Fruit fly (Drosophila melanogaster) whole organism, wandering third instar larva: ENCODE results near the gene CG17666.

Experiments
- Abd-B ChIP-seq: fragments of >200 bp; optimal IDR thresholded peaks from 2 replicates; lab custom pipeline; 2017; ENCODE audit warnings: missing biosample characterization, missing genetic modification characterization
- CG32264 ChIP-seq: fragments of 200-800 bp; sonication (Bioruptor generic); optimal IDR thresholded peaks from 2 replicates; lab custom pipeline; 2016; ENCODE audit warnings: missing biosample characterization, missing genetic modification characterization
- CG9705 ChIP-seq: fragments of 200-800 bp; sonication (Bioruptor generic); optimal IDR thresholded peaks from 2 replicates; lab custom pipeline; 2018; ENCODE audit warnings: missing biosample characterization, mild to moderate bottlenecking, missing genetic modification characterization
- CrebA ChIP-seq: fragments of 200-800 bp; sonication (Bioruptor generic); optimal IDR thresholded peaks from 2 replicates; lab custom pipeline; 2016; ENCODE audit warnings: missing biosample characterization, mild to moderate bottlenecking, missing genetic modification characterization, borderline replicate concordance
- Dif ChIP-seq: fragments of 200-275, 200-300 bp; sonication (Bioruptor generic); optimal IDR thresholded peaks from 2 replicates; lab custom pipeline; 2018; ENCODE audit warnings: missing biosample characterization, missing genetic modification characterization; ENCODE audit not compliant: partially characterized antibody
- GATAd ChIP-seq: sonication (Bioruptor generic); optimal IDR thresholded peaks from 2 replicates; lab custom pipeline; 2016; ENCODE audit warnings: missing biosample characterization, missing genetic modification characterization
- HLH106 ChIP-seq: fragments of 200-800 bp; optimal IDR thresholded peaks from 3 replicates; lab custom pipeline; 2019; ENCODE audit warnings: missing biosample characterization, mild to moderate bottlenecking, missing genetic modification characterization, moderate library complexity
- Hnf4 ChIP-seq: fragments of 200-800 bp; sonication (Bioruptor generic); optimal IDR thresholded peaks from 2 replicates; lab custom pipeline; 2016; ENCODE audit warnings: missing biosample characterization, mild to moderate bottlenecking, missing genetic modification characterization
- Hr78 ChIP-seq: fragments of >200 bp; optimal IDR thresholded peaks from 2 replicates; lab custom pipeline; 2017; ENCODE audit warnings: missing biosample characterization, missing genetic modification characterization
- Hr83 ChIP-seq: fragments of 200-300 bp; sonication (Bioruptor generic); optimal IDR thresholded peaks from 2 replicates; lab custom pipeline; 2016; ENCODE audit warnings: missing biosample characterization, mild to moderate bottlenecking, missing genetic modification characterization, moderate library complexity; ENCODE audit not compliant: poor library complexity, severe bottlenecking
- Jra ChIP-seq: sonication (Bioruptor generic); optimal IDR thresholded peaks from 2 replicates; lab custom pipeline; 2016; ENCODE audit warnings: missing biosample characterization, missing genetic modification characterization
- Mio ChIP-seq: sonication (Bioruptor generic); optimal IDR thresholded peaks from 2 replicates; lab custom pipeline; 2016; ENCODE audit warnings: missing biosample characterization, missing genetic modification characterization
- Myc ChIP-seq: fragments of >200 bp; optimal IDR thresholded peaks from 2 replicates; lab custom pipeline; 2017
- N ChIP-seq: fragments of >200 bp; optimal IDR thresholded peaks from 2 replicates; lab custom pipeline; 2018; ENCODE audit warnings: missing biosample characterization, missing external identifiers, missing genetic modification characterization
- OdsH ChIP-seq: fragments of 200-800 bp; sonication (Bioruptor generic); optimal IDR thresholded peaks from 2 replicates; lab custom pipeline; 2016; ENCODE audit warnings: missing biosample characterization, mild to moderate bottlenecking, missing genetic modification characterization
- Rel ChIP-seq, 2 experiments: fragments of 200-800 bp; sonication (Bioruptor generic) in 1 of 2; optimal IDR thresholded peaks; 2 replicates in 1 of 2; 3 replicates in 1 of 2; lab custom pipeline; 2016 to 2019; ENCODE audit warnings: mild to moderate bottlenecking in 2 of 2, missing biosample characterization in 2 of 2, missing genetic modification characterization in 2 of 2, moderate library complexity in 1 of 2
- Sp1 ChIP-seq: fragments of 200-800 bp; sonication (Bioruptor generic); optimal IDR thresholded peaks from 3 replicates; lab custom pipeline; 2019; ENCODE audit warnings: missing biosample characterization, mild to moderate bottlenecking, missing genetic modification characterization, moderate library complexity
- Vsx2 ChIP-seq: fragments of 200-300, 225-300 bp; sonication (Bioruptor generic); optimal IDR thresholded peaks from 2 replicates; lab custom pipeline; 2018; ENCODE audit warnings: missing biosample characterization, missing genetic modification characterization; ENCODE audit not compliant: partially characterized antibody
- br ChIP-seq: fragments of 200-800 bp; sonication (Bioruptor generic); optimal IDR thresholded peaks from 2 replicates; lab custom pipeline; 2016; ENCODE audit warnings: missing biosample characterization, missing genetic modification characterization
- brk ChIP-seq: fragments of 200-800 bp; sonication (Bioruptor generic); optimal IDR thresholded peaks from 2 replicates; lab custom pipeline; 2016; ENCODE audit warnings: missing biosample characterization, mild to moderate bottlenecking, missing genetic modification characterization
- dl ChIP-seq, 2 experiments: fragments of 175-275, 200-275 bp in 1 of 2; fragments of 200-275 bp in 1 of 2; sonication (Bioruptor generic); optimal IDR thresholded peaks; lab custom pipeline; 2018; ENCODE audit warnings: mild to moderate bottlenecking in 2 of 2, missing biosample characterization in 2 of 2, missing genetic modification characterization in 2 of 2, moderate library complexity in 2 of 2; ENCODE audit not compliant: partially characterized antibody in 2 of 2, insufficient read depth in 1 of 2
- dmrt93B ChIP-seq: fragments of 200-800 bp; sonication (Bioruptor generic); optimal IDR thresholded peaks from 2 replicates; lab custom pipeline; 2018; ENCODE audit warnings: missing biosample characterization, mild to moderate bottlenecking, missing genetic modification characterization
- dsf ChIP-seq: sonication (Bioruptor generic); optimal IDR thresholded peaks from 2 replicates; lab custom pipeline; 2016; ENCODE audit warnings: missing biosample characterization, missing genetic modification characterization, borderline replicate concordance
- ey ChIP-seq: fragments of 200-800 bp; sonication (Bioruptor generic); optimal IDR thresholded peaks from 2 replicates; lab custom pipeline; 2016; ENCODE audit warnings: missing biosample characterization, missing genetic modification characterization
- foxo ChIP-seq, 2 experiments: fragments of 200-800 bp; sonication (Bioruptor generic); optimal IDR thresholded peaks; 2 replicates in 1 of 2; 3 replicates in 1 of 2; lab custom pipeline; 2016 to 2017; ENCODE audit warnings: missing biosample characterization in 2 of 2, missing genetic modification characterization in 2 of 2
- fru ChIP-seq: fragments of 200-800 bp; sonication (Bioruptor generic); optimal IDR thresholded peaks from 3 replicates; lab custom pipeline; 2016; ENCODE audit warnings: missing biosample characterization, mild to moderate bottlenecking, missing genetic modification characterization
- h ChIP-seq: fragments of 200-800 bp; sonication (Bioruptor generic); optimal IDR thresholded peaks from 3 replicates; lab custom pipeline; 2016; ENCODE audit warnings: missing biosample characterization, mild to moderate bottlenecking, missing genetic modification characterization
- jim ChIP-seq: fragments of 175-275, 200-325 bp; sonication (Bioruptor generic); optimal IDR thresholded peaks from 2 replicates; lab custom pipeline; 2016; ENCODE audit warnings: missing biosample characterization, mild to moderate bottlenecking, missing genetic modification characterization
- lola ChIP-seq: fragments of >200 bp; optimal IDR thresholded peaks from 2 replicates; lab custom pipeline; 2017; ENCODE audit warnings: missing biosample characterization, missing genetic modification characterization
- pan ChIP-seq: fragments of >200 bp; optimal IDR thresholded peaks from 2 replicates; lab custom pipeline; 2017
- psq ChIP-seq: fragments of 200-800 bp; sonication (Bioruptor generic); optimal IDR thresholded peaks from 3 replicates; lab custom pipeline; 2017; ENCODE audit warnings: missing biosample characterization, mild to moderate bottlenecking, missing genetic modification characterization, moderate library complexity
- rgr ChIP-seq: fragments of 200-800 bp; sonication (Bioruptor generic); optimal IDR thresholded peaks from 3 replicates; lab custom pipeline; 2016; ENCODE audit warnings: missing biosample characterization, mild to moderate bottlenecking, missing genetic modification characterization
- sage ChIP-seq: fragments of 200-800 bp; sonication (Bioruptor generic); optimal IDR thresholded peaks from 2 replicates; lab custom pipeline; 2016; ENCODE audit warnings: missing biosample characterization, mild to moderate bottlenecking, missing genetic modification characterization
- sv ChIP-seq: fragments of 200-800 bp; sonication (Bioruptor generic); optimal IDR thresholded peaks from 3 replicates; lab custom pipeline; 2016; ENCODE audit warnings: missing biosample characterization, missing genetic modification characterization
- tai ChIP-seq: sonication (Bioruptor generic); optimal IDR thresholded peaks from 2 replicates; lab custom pipeline; 2016; ENCODE audit warnings: missing biosample characterization, missing genetic modification characterization
- usp ChIP-seq: fragments of >200 bp; optimal IDR thresholded peaks from 2 replicates; lab custom pipeline; 2017; ENCODE audit warnings: missing biosample characterization, missing genetic modification characterization
- woc ChIP-seq: sonication (Bioruptor generic); optimal IDR thresholded peaks from 2 replicates; lab custom pipeline; 2016; ENCODE audit warnings: missing biosample characterization, mild to moderate bottlenecking, missing genetic modification characterization

The CG17666 gene

DNA sequence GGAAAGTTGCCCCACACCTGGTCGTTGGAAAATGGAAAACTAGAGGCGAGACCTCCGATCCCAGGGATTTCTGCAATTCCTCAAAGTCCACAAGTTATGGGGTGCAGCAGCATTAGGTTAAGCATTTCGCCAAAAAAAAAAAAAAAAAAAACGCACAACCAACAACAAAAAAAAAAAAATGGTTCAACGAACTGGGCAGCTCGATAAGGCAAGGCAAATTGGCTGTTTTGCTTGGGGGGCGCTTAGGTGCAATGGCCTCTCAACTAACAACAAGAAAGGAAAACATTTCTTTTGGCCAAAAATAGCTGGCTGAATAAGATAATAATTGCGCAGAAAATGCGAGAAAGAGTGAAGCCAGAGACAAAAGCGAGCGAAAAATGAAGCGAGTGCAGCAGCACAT is 19.0 kb downstream of the CG17666 start:
- TF ChIP-seq Vsx2 (peak; percentile 60), woc (GFP tag; lab: Kevin White, UChicago) (no peak)
- TF ChIP-seq, all 38 proteins: peak for 1

- TF ChIP-seq Hr78 (no peak), h (GFP tag; lab: Kevin White, UChicago) (peak; percentile 26), GATAd (GFP tag; lab: Kevin White, UChicago) (no peak), CrebA (no peak), usp (no peak), Mio (GFP tag; lab: Kevin White, UChicago) (no peak), dl (GFP tag; optimal IDR thresholded peaks at IDR 0.05; lab: Kevin White, UChicago; ENCODE audit: insufficient read depth in 1 of 2, partially characterized antibody in 2 of 2) (no peak), Sp1 (peak; percentile 2), dmrt93B (GFP tag; lab: Kevin White, UChicago) (no peak), lola (GFP tag; lab: Kevin White, UChicago) (no peak), dsf (GFP tag; lab: Kevin White, UChicago) (no peak), woc (GFP tag; lab: Kevin White, UChicago) (peak; percentile 20), Hnf4 (no peak), Myc (no peak), CG32264 (GFP tag; lab: Kevin White, UChicago) (no peak), tai (GFP tag; lab: Kevin White, UChicago) (no peak), HLH106 (no peak), CG9705 (GFP tag; lab: Kevin White, UChicago) (no peak), N (GFP tag; lab: Kevin White, UChicago) (no peak), fru (peak; percentile 5), Jra (no peak), br (GFP tag; lab: Kevin White, UChicago) (no peak), rgr (GFP tag; lab: Kevin White, UChicago) (peak; percentile 39), psq (GFP tag; lab: Kevin White, UChicago) (no peak), brk (GFP tag; lab: Kevin White, UChicago) (no peak), pan (lab: Kevin White, UChicago) (no peak), Dif (GFP tag; lab: Kevin White, UChicago) (no peak), Vsx2 (no peak), foxo (GFP tag; optimal IDR thresholded peaks at IDR 0.05; lab: Kevin White, UChicago) (no peak), OdsH (GFP tag; lab: Kevin White, UChicago) (peak; percentile 11), sage (no peak), jim (no peak), Rel (GFP tag; optimal IDR thresholded peaks at IDR 0.05; lab: Kevin White, UChicago) (no peak), Rel (tag; optimal IDR thresholded peaks at IDR 0.05; lab: Kevin White, UChicago) (peak; percentile 37), sv (GFP tag; lab: Kevin White, UChicago) (no peak), Abd-B (no peak), Hr83 (peak; percentile 23)
- TF ChIP-seq, all 38 proteins: peak for 8
Measured at dm6 chr3L:12802443-12802865, 21.3 kb downstream of the CG17666 start.

dm6 chr3L:12803159-12804034 is 22.3 kb downstream of the CG17666 start:
- TF ChIP-seq Myc (no peak), Hr78 (no peak), Abd-B (no peak), dmrt93B (GFP tag; lab: Kevin White, UChicago) (no peak), fru (peak; percentile 55), Rel (GFP tag; optimal IDR thresholded peaks at IDR 0.05; lab: Kevin White, UChicago) (no peak), Rel (tag; optimal IDR thresholded peaks at IDR 0.05; lab: Kevin White, UChicago) (no peak), Jra (no peak), Vsx2 (no peak), jim (no peak), rgr (GFP tag; lab: Kevin White, UChicago) (peak; percentile 43), CG9705 (GFP tag; lab: Kevin White, UChicago) (no peak), foxo (GFP tag; optimal IDR thresholded peaks at IDR 0.05; lab: Kevin White, UChicago) (peak in 1 of 2 experiments; percentile 28), Hnf4 (no peak), HLH106 (peak; percentile 25), sage (no peak), psq (GFP tag; lab: Kevin White, UChicago) (no peak), woc (GFP tag; lab: Kevin White, UChicago) (no peak), dsf (GFP tag; lab: Kevin White, UChicago) (no peak), Mio (GFP tag; lab: Kevin White, UChicago) (no peak), Sp1 (peak; percentile 13), sv (GFP tag; lab: Kevin White, UChicago) (peak; percentile 79), ey (GFP tag; lab: Kevin White, UChicago) (peak; percentile 26), N (GFP tag; lab: Kevin White, UChicago) (no peak)
- TF ChIP-seq, all 38 proteins: peak for 7
